Worm (Caenorhabditis elegans) whole organism, L4/young adult: ENCODE results near the gene D1025.10.

Experiments used
- W03F9.2 ChIP-seq: fragments of 150-350 bp; optimal IDR thresholded peaks from 2 replicates; lab custom pipeline; 2014; ENCODE audit warnings: missing biosample characterization, missing genetic modification characterization
- dao-5 ChIP-seq: sonication (generic microtip); optimal IDR thresholded peaks from 2 replicates; lab custom pipeline; 2016; ENCODE audit warnings: missing genotype, missing genetic modification characterization, moderate library complexity, missing compliant biosample characterization
- him-1 ChIP-seq: sonication (generic microtip); optimal IDR thresholded peaks from 2 replicates; lab custom pipeline; 2016; ENCODE audit warnings: missing genotype, missing genetic modification reagents, missing genetic modification characterization, missing compliant biosample characterization

D1025.10 gene

ce11 chrX:14516560-14516959, at the start of gene D1025.10:
D1025.10 (plus strand) TSS chrX:14516860.
- TF ChIP-seq dao-5 (tag; lab: Kevin White, UChicago), result no peak

- no peak for TF ChIP-seq dao-5 (tag; lab: Kevin White, UChicago)
- TF ChIP-seq him-1 (tag; lab: Kevin White, UChicago), result no peak
- TF ChIP-seq W03F9.2 (tag; lab: Kevin White, UChicago), result no peak
Observed at ce11 chrX:14469284-14469683, 47.4 kb upstream of the D1025.10 start, which contains the start of gene M163.9. M163.9 (plus strand) TSS chrX:14469584.

ce11 chrX:14470687-14471086, 46.0 kb upstream of the D1025.10 start, which contains the start of gene M163.10:
M163.10 (plus strand) TSS chrX:14470987.
- no peak for TF ChIP-seq dao-5 (tag; lab: Kevin White, UChicago)
- no peak for TF ChIP-seq him-1 (tag; lab: Kevin White, UChicago)
- TF ChIP-seq W03F9.2 (tag; lab: Kevin White, UChicago), result no peak

ce11 chrX:14473740-14474139, 42.9 kb upstream of the D1025.10 start, which contains the start of gene M163.5:
M163.5 (plus strand) TSS chrX:14474040.
- TF ChIP-seq him-1 (tag; lab: Kevin White, UChicago) (no peak), W03F9.2 (tag; lab: Kevin White, UChicago) (no peak), dao-5 (tag; lab: Kevin White, UChicago) (no peak)

- TF ChIP-seq dao-5 (tag; lab: Kevin White, UChicago) (peak; percentile 4), W03F9.2 (tag; lab: Kevin White, UChicago) (peak; percentile 20), him-1 (tag; lab: Kevin White, UChicago) (no peak)
Observed at ce11 chrX:14476625-14477257, 39.9 kb upstream of the D1025.10 start.

ce11 chrX:14477338-14477737, 39.3 kb upstream of the D1025.10 start:
- TF ChIP-seq him-1 (tag; lab: Kevin White, UChicago) (no peak), W03F9.2 (tag; lab: Kevin White, UChicago) (no peak)

ce11 chrX:14478193-14478592, 38.5 kb upstream of the D1025.10 start:
- TF ChIP-seq W03F9.2 (tag; lab: Kevin White, UChicago) (no peak), dao-5 (tag; lab: Kevin White, UChicago) (no peak), him-1 (tag; lab: Kevin White, UChicago) (no peak)

- TF ChIP-seq dao-5 (tag; lab: Kevin White, UChicago) (peak; percentile 48), W03F9.2 (tag; lab: Kevin White, UChicago) (no peak)
Observed at ce11 chrX:14478743-14479428, 37.8 kb upstream of the D1025.10 start, which contains the start of gene M163.11. M163.11 (plus strand) TSS chrX:14479378.

ce11 chrX:14480248-14480647, 36.4 kb upstream of the D1025.10 start, which contains the start of gene gfi-3:
gfi-3 (plus strand) TSS chrX:14480572.
- TF ChIP-seq dao-5 (tag; lab: Kevin White, UChicago) (no peak), him-1 (tag; lab: Kevin White, UChicago) (peak; percentile 4), W03F9.2 (tag; lab: Kevin White, UChicago) (peak; percentile 41)

- no peak for TF ChIP-seq dao-5 (tag; lab: Kevin White, UChicago)
- TF ChIP-seq W03F9.2 (tag; lab: Kevin White, UChicago), result no peak
- TF ChIP-seq him-1 (tag; lab: Kevin White, UChicago), result no peak
Observed at ce11 chrX:14481637-14482036, 35.0 kb upstream of the D1025.10 start.

ce11 chrX:14484827-14485226, 31.8 kb upstream of the D1025.10 start, which contains the start of gene M163.8:
M163.8 (plus strand) TSS chrX:14485127.
- no peak for TF ChIP-seq him-1 (tag; lab: Kevin White, UChicago)
- no peak for TF ChIP-seq W03F9.2 (tag; lab: Kevin White, UChicago)
- no peak for TF ChIP-seq dao-5 (tag; lab: Kevin White, UChicago)

ce11 chrX:14486503-14486902, 30.2 kb upstream of the D1025.10 start:
- no peak for TF ChIP-seq W03F9.2 (tag; lab: Kevin White, UChicago)
- no peak for TF ChIP-seq him-1 (tag; lab: Kevin White, UChicago)
- TF ChIP-seq dao-5 (tag; lab: Kevin White, UChicago), result no peak

- TF ChIP-seq dao-5 (tag; lab: Kevin White, UChicago), result no peak
- no peak for TF ChIP-seq W03F9.2 (tag; lab: Kevin White, UChicago)
- no peak for TF ChIP-seq him-1 (tag; lab: Kevin White, UChicago)
Observed at ce11 chrX:14487333-14487732, 29.3 kb upstream of the D1025.10 start.
